Worm (Caenorhabditis elegans): Measurements from ENCODE around the gene C46E10.1.

ce11 chrII:3747405-3747804 is 23.4 kb downstream of the C46E10.1 start, which contains the start of gene fbxb-92:
- TF ChIP-seq ref-1 (GFP tag; conservative IDR thresholded peaks at IDR 0.05) (no peak), cog-1 (tag; optimal IDR thresholded peaks at IDR 0.05) (no peak)
